Worm (Caenorhabditis elegans): ENCODE measurements around the gene rps-13.

DNA sequence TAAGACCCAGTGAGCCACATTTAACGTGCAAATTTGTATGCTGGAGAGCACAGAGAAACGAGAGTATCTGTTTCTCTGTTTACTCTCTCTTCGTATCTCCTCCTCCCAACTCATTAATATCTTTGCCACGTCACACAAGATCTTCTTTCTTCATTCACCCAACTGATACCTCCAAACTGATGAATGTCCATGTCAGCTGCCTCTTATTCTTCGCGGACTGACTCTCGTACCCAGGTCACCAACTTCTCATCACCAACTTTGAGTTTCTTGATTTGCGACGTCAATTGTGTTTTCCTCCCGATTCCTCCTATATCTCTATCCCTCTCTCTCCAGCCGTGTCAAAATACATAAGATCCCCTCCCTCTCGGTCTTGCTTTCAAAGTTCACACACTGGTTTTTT, 27.5 kb upstream of the rps-13 start:
- TF ChIP-seq ama-1 (optimal IDR thresholded peaks at IDR 0.05) = no peak
- TF ChIP-seq ama-1 (GFP tag; optimal IDR thresholded peaks at IDR 0.05) = no peak
- no peak for TF ChIP-seq dpl-1 (GFP tag; optimal IDR thresholded peaks at IDR 0.05)
- TF ChIP-seq zfh-2 (GFP tag; conservative IDR thresholded peaks at IDR 0.05) = no peak
- no peak for TF ChIP-seq Y79H2A.3 (GFP tag; conservative IDR thresholded peaks at IDR 0.05)
- TF ChIP-seq snpc-4 (GFP tag; optimal IDR thresholded peaks at IDR 0.05) = no peak
- TF ChIP-seq snpc-4 (tag; optimal IDR thresholded peaks at IDR 0.05) = no peak

All from whole organism, young adult.